Fruit fly (Drosophila melanogaster) whole organism, prepupa: Measurements from ENCODE around the gene pim.

Source experiments
- Blimp-1 ChIP-seq: fragments of 200-800 bp; sonication (Bioruptor generic); optimal IDR thresholded peaks from 3 replicates; lab custom pipeline; 2017; ENCODE audit warnings: missing biosample characterization, missing genetic modification characterization, mild to moderate bottlenecking, moderate library complexity, missing genetic modification reagents
- CG11902 ChIP-seq: fragments of 200-800 bp; sonication (Bioruptor generic); optimal IDR thresholded peaks from 3 replicates; lab custom pipeline; 2016; ENCODE audit warnings: missing biosample characterization, missing genetic modification characterization
- CG6854 ChIP-seq: fragments of 200-800 bp; sonication (Bioruptor generic); optimal IDR thresholded peaks from 2 replicates; lab custom pipeline; 2017; ENCODE audit warnings: missing biosample characterization, mild to moderate bottlenecking, missing genetic modification characterization
- Eip75B ChIP-seq: fragments of 200-800 bp; sonication (Bioruptor generic); optimal IDR thresholded peaks from 3 replicates; lab custom pipeline; 2016; ENCODE audit warnings: missing biosample characterization, missing genetic modification characterization
- Gug ChIP-seq: fragments of 200-800 bp; sonication (Bioruptor generic); IDR thresholded peaks from 2 replicates; pipeline ENCODE4 v1.3.6; 2022; ENCODE audit warnings: missing biosample characterization, missing genetic modification characterization
- OdsH ChIP-seq: fragments of 200-800 bp; sonication (Bioruptor generic); optimal IDR thresholded peaks from 3 replicates; lab custom pipeline; 2016; ENCODE audit warnings: missing biosample characterization, missing genetic modification characterization
- Sox15 ChIP-seq: fragments of 200-800 bp; sonication (Bioruptor generic); optimal IDR thresholded peaks from 3 replicates; lab custom pipeline; 2016; ENCODE audit warnings: missing biosample characterization, missing genetic modification characterization
- achi ChIP-seq: fragments of 200-800 bp; sonication (Bioruptor generic); optimal IDR thresholded peaks from 3 replicates; lab custom pipeline; 2016; ENCODE audit warnings: missing biosample characterization, missing genetic modification characterization
- fd59A ChIP-seq: fragments of 200-800 bp; sonication (Bioruptor generic); optimal IDR thresholded peaks from 2 replicates; lab custom pipeline; 2017; ENCODE audit warnings: missing biosample characterization, mild to moderate bottlenecking, missing genetic modification characterization, missing genetic modification reagents
- fkh ChIP-seq: fragments of 200-800 bp; sonication (Bioruptor generic); optimal IDR thresholded peaks from 3 replicates; lab custom pipeline; 2017; ENCODE audit warnings: missing biosample characterization, mild to moderate bottlenecking, missing genetic modification characterization, moderate library complexity
- salr ChIP-seq, 2 experiments: fragments of 200-800 bp; sonication (Bioruptor generic); optimal IDR thresholded peaks; 3 replicates each; lab custom pipeline; 2016 to 2018; ENCODE audit warnings: missing biosample characterization in 2 of 2, missing genetic modification characterization in 2 of 2, mild to moderate bottlenecking in 1 of 2

dm6 chr2L:10342471-10342870, 20.3 kb upstream of the pim start, which contains the start of gene Sps2:
- TF ChIP-seq salr (GFP tag; optimal IDR thresholded peaks at IDR 0.05; lab: Kevin White, UChicago) = no peak
- no peak for TF ChIP-seq CG6854 (GFP tag; lab: Kevin White, UChicago)
- no peak for TF ChIP-seq fkh (GFP tag; lab: Kevin White, UChicago)
- no peak for TF ChIP-seq achi (GFP tag; lab: Kevin White, UChicago)
- no peak for TF ChIP-seq Eip75B (GFP tag; lab: Kevin White, UChicago)
- no peak for TF ChIP-seq Gug (GFP tag; lab: Robert Waterston, UW)
- no peak for TF ChIP-seq OdsH
- no peak for TF ChIP-seq CG11902 (GFP tag; lab: Kevin White, UChicago)
- TF ChIP-seq fd59A (GFP tag; lab: Kevin White, UChicago) = no peak
- no peak for TF ChIP-seq Blimp-1 (GFP tag; lab: Kevin White, UChicago)
- TF ChIP-seq Sox15 (GFP tag; lab: Kevin White, UChicago) = no peak
